Fruit fly (Drosophila melanogaster) whole organism, pupa: Measurements from ENCODE around the gene TAF1B.

Experiments
- CG12605 ChIP-seq: fragments of 200-800 bp; sonication (Bioruptor generic); IDR thresholded peaks from 2 replicates; pipeline ENCODE4 v1.3.6; 2022; ENCODE audit warnings: missing biosample characterization, missing genetic modification characterization
- CG13204 ChIP-seq: fragments of 200-800 bp; sonication (Bioruptor generic); optimal IDR thresholded peaks from 2 replicates; lab custom pipeline; 2018; ENCODE audit warnings: missing biosample characterization, mild to moderate bottlenecking, missing genetic modification characterization, moderate library complexity
- CG14655 ChIP-seq: fragments of 200-800 bp; sonication (Bioruptor generic); optimal IDR thresholded peaks from 3 replicates; lab custom pipeline; 2017; ENCODE audit warnings: mild to moderate bottlenecking, missing biosample characterization, missing genetic modification reagents, missing genetic modification characterization
- CG32121 ChIP-seq: fragments of 200-800 bp; sonication (Bioruptor generic); IDR thresholded peaks from 2 replicates; pipeline ENCODE4 v1.3.6; 2022; ENCODE audit warnings: missing biosample characterization, missing genetic modification characterization
- CG34367 ChIP-seq: fragments of 200-800 bp; sonication (Bioruptor generic); optimal IDR thresholded peaks from 2 replicates; lab custom pipeline; 2018; ENCODE audit warnings: missing biosample characterization, mild to moderate bottlenecking, missing genetic modification characterization
- D1 ChIP-seq: fragments of 200-800 bp; sonication (Bioruptor generic); optimal IDR thresholded peaks from 2 replicates; lab custom pipeline; 2018; ENCODE audit warnings: missing biosample characterization, mild to moderate bottlenecking, missing genetic modification characterization, moderate library complexity
- EcR ChIP-seq: fragments of 200-800 bp; sonication (Bioruptor generic); optimal IDR thresholded peaks from 3 replicates; lab custom pipeline; 2019; ENCODE audit warnings: missing biosample characterization, missing genetic modification characterization, mild to moderate bottlenecking, moderate library complexity, missing genetic modification reagents
- Pif1A ChIP-seq: fragments of 200-800 bp; sonication (Bioruptor generic); optimal IDR thresholded peaks from 3 replicates; lab custom pipeline; 2016; ENCODE audit warnings: missing biosample characterization, missing genetic modification characterization
- Pif1B ChIP-seq: fragments of 200-800 bp; sonication (Bioruptor generic); optimal IDR thresholded peaks from 3 replicates; lab custom pipeline; 2016; ENCODE audit warnings: missing biosample characterization, missing genetic modification characterization
- Snoo ChIP-seq: fragments of 200-800 bp; sonication (Bioruptor generic); optimal IDR thresholded peaks from 3 replicates; lab custom pipeline; 2017; ENCODE audit warnings: missing biosample characterization, mild to moderate bottlenecking, missing genetic modification characterization, inconsistent platforms
- fd96Ca ChIP-seq: fragments of 200-800 bp; sonication (Bioruptor generic); IDR thresholded peaks from 3 replicates; pipeline ENCODE4 v1.3.6; 2022; ENCODE audit warnings: missing biosample characterization, missing genetic modification characterization
- rn ChIP-seq: fragments of 200-800 bp; sonication (Bioruptor generic); IDR thresholded peaks from 2 replicates; pipeline ENCODE4 v1.3.6; 2022; ENCODE audit warnings: missing biosample characterization, missing genetic modification characterization

DNA sequence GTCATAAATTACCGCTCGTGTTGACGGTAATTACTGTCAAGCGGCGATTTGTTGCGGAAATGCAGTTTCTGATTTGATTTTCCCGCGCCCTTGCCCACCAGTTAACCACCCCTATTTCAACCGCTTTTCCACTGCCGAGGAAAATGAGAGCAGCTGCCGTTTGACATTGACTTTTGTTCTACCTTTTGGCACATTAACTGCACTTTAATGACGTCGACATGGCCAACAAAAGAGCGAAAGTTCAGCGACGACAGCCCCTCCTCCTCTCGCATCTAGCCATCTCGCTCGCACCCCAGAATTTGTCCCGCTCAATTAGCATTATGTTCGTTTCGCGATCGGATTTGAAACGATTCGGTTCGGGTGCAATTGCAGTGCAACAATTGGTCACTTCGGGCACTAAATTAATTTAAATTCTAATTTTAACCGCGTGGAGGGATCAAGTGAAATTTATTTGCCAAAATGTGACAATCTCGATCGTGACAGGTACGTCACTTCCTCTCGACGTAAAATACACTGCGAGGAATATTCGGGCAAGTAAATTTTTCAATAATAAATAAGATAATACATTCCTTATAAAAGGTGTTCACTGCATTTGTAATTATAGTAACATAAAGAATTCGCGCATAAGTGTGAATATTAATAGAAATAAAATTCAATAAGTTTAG, 32.7 kb downstream of the TAF1B start:
- TF ChIP-seq Pif1B (GFP tag; lab: Kevin White, UChicago) (no peak), Pif1A (GFP tag; lab: Kevin White, UChicago) (no peak), rn (GFP tag; lab: Robert Waterston, UW) (no peak), D1 (no peak), CG14655 (GFP tag; lab: Kevin White, UChicago) (no peak), Snoo (no peak), CG34367 (tag; lab: Kevin White, UChicago) (no peak), fd96Ca (no peak), CG12605 (no peak), EcR (GFP tag; lab: Kevin White, UChicago) (no peak), CG13204 (no peak), CG32121 (no peak)
